Worm (Caenorhabditis elegans) whole organism, mixed stage, embryonic: ENCODE data around the gene srh-130.

Source experiments
- bed-3 ChIP-seq: fragments of 200-800 bp; sonication (Bioruptor generic); optimal IDR thresholded peaks from 3 replicates; lab custom pipeline; 2018; ENCODE audit warnings: mild to moderate bottlenecking, missing genetic modification characterization, moderate library complexity, missing compliant biosample characterization
- blmp-1 ChIP-seq: fragments of 150-350 bp; optimal IDR thresholded peaks from 2 replicates; lab custom pipeline; 2014; ENCODE audit warnings: missing biosample characterization, missing genetic modification characterization
- ceh-39 ChIP-seq: fragments of 150-350 bp; optimal IDR thresholded peaks from 2 replicates; lab custom pipeline; 2014; ENCODE audit warnings: missing biosample characterization, missing genetic modification characterization
- ceh-43 ChIP-seq: fragments of 200-800 bp; sonication (Bioruptor generic); optimal IDR thresholded peaks from 2 replicates; lab custom pipeline; 2018; ENCODE audit warnings: mild to moderate bottlenecking, missing genetic modification characterization, moderate library complexity, missing compliant biosample characterization
- ceh-83 ChIP-seq: fragments of 200-800 bp; sonication (Bioruptor generic); optimal IDR thresholded peaks from 2 replicates; lab custom pipeline; 2018; ENCODE audit warnings: mild to moderate bottlenecking, missing genetic modification characterization, missing compliant biosample characterization
- ces-1 ChIP-seq: fragments of 150-350 bp; optimal IDR thresholded peaks from 2 replicates; lab custom pipeline; 2014; ENCODE audit warnings: missing biosample characterization, missing genetic modification reagents, missing genetic modification characterization
- cnd-1 ChIP-seq: fragments of 200-800 bp; sonication (Bioruptor generic); optimal IDR thresholded peaks from 2 replicates; lab custom pipeline; 2018; ENCODE audit warnings: mild to moderate bottlenecking, missing genetic modification characterization, missing compliant biosample characterization
- drap-1 ChIP-seq: fragments of 200-800 bp; sonication (Bioruptor generic); optimal IDR thresholded peaks from 3 replicates; lab custom pipeline; 2018; ENCODE audit warnings: mild to moderate bottlenecking, missing genetic modification characterization, missing compliant biosample characterization
- flh-1 ChIP-seq: fragments of 200-800 bp; sonication (Bioruptor generic); optimal IDR thresholded peaks from 2 replicates; lab custom pipeline; 2018; ENCODE audit warnings: mild to moderate bottlenecking, missing genetic modification characterization, moderate library complexity, missing compliant biosample characterization
- hlh-1 ChIP-seq: fragments of 150-350 bp; optimal IDR thresholded peaks from 2 replicates; lab custom pipeline; 2014; ENCODE audit warnings: missing biosample characterization, missing genetic modification reagents, missing genetic modification characterization
- lin-13 ChIP-seq: fragments of 150-350 bp; optimal IDR thresholded peaks from 2 replicates; lab custom pipeline; 2014; ENCODE audit warnings: missing biosample characterization, missing genetic modification characterization
- lin-32 ChIP-seq: fragments of 200-800 bp; sonication (Bioruptor generic); optimal IDR thresholded peaks from 2 replicates; lab custom pipeline; 2018; ENCODE audit warnings: mild to moderate bottlenecking, missing genetic modification characterization, missing compliant biosample characterization
- lsy-2 ChIP-seq: fragments of 150-350 bp; optimal IDR thresholded peaks from 2 replicates; lab custom pipeline; 2014; ENCODE audit warnings: missing biosample characterization, missing genetic modification characterization
- mab-5 ChIP-seq: fragments of 150-350 bp; optimal IDR thresholded peaks from 2 replicates; lab custom pipeline; 2014; ENCODE audit warnings: missing biosample characterization, missing genetic modification characterization
- mep-1 ChIP-seq: fragments of 150-350 bp; optimal IDR thresholded peaks from 2 replicates; lab custom pipeline; 2017; ENCODE audit warnings: missing biosample characterization, missing genetic modification reagents, missing genetic modification characterization, inconsistent platforms
- nhr-12 ChIP-seq: fragments of 150-350 bp; optimal IDR thresholded peaks from 2 replicates; lab custom pipeline; 2014; ENCODE audit warnings: missing biosample characterization, missing genetic modification characterization
- nhr-2 ChIP-seq: fragments of 150-350 bp; optimal IDR thresholded peaks from 2 replicates; lab custom pipeline; 2014; ENCODE audit warnings: missing biosample characterization, missing genetic modification characterization
- nhr-237 ChIP-seq: fragments of 150-350 bp; optimal IDR thresholded peaks from 2 replicates; lab custom pipeline; 2014; ENCODE audit warnings: missing biosample characterization, missing genetic modification characterization
- nhr-28 ChIP-seq: fragments of 150-350 bp; optimal IDR thresholded peaks from 2 replicates; lab custom pipeline; 2014; ENCODE audit warnings: missing biosample characterization, missing genetic modification characterization
- pha-4 ChIP-seq: fragments of 150-350 bp; optimal IDR thresholded peaks from 2 replicates; lab custom pipeline; 2018; ENCODE audit warnings: missing biosample characterization, missing genetic modification reagents, missing genetic modification characterization
- tbx-8 ChIP-seq: fragments of 200-800 bp; sonication (Bioruptor generic); optimal IDR thresholded peaks from 2 replicates; lab custom pipeline; 2018; ENCODE audit warnings: mild to moderate bottlenecking, missing genetic modification characterization, moderate library complexity, missing compliant biosample characterization
- unc-120 ChIP-seq: sonication (generic microtip); optimal IDR thresholded peaks from 2 replicates; lab custom pipeline; 2017; ENCODE audit warnings: missing genetic modification characterization, missing compliant biosample characterization; ENCODE audit not compliant: poor library complexity, severe bottlenecking
- unc-62 ChIP-seq: fragments of 150-350 bp; optimal IDR thresholded peaks from 2 replicates; lab custom pipeline; 2014; ENCODE audit warnings: missing biosample characterization, missing genetic modification reagents, missing genetic modification characterization
- zip-8 ChIP-seq: fragments of 150-350 bp; optimal IDR thresholded peaks from 2 replicates; lab custom pipeline; 2014; ENCODE audit warnings: missing biosample characterization, missing genetic modification characterization
- ztf-11 ChIP-seq: fragments of 150-350 bp; optimal IDR thresholded peaks from 2 replicates; lab custom pipeline; 2014; ENCODE audit warnings: missing biosample characterization, missing genetic modification characterization

The srh-130 gene

ce11 chrV:5194508-5194907, 43.5 kb downstream of the srh-130 start, which contains the start of gene abu-8:
Gene abu-8, minus strand, starts transcription at chrV:5194608.
- no peak for TF ChIP-seq cnd-1 (tag; lab: Kevin White, UChicago)
- no peak for TF ChIP-seq unc-120 (tag; lab: Kevin White, UChicago)
- TF ChIP-seq lin-13 (tag; lab: Kevin White, UChicago): no peak
- no peak for TF ChIP-seq ceh-39 (tag; lab: Kevin White, UChicago)
- TF ChIP-seq lin-32 (GFP tag; lab: Kevin White, UChicago): no peak
- TF ChIP-seq nhr-2 (tag; lab: Kevin White, UChicago): no peak
- TF ChIP-seq nhr-28: no peak
- no peak for TF ChIP-seq nhr-12 (tag; lab: Kevin White, UChicago)
- no peak for TF ChIP-seq mab-5 (tag; lab: Kevin White, UChicago)
- TF ChIP-seq blmp-1 (tag; lab: Kevin White, UChicago): no peak
- no peak for TF ChIP-seq ces-1 (GFP tag; lab: Kevin White, UChicago)
- TF ChIP-seq tbx-8 (GFP tag; lab: Kevin White, UChicago): no peak
- TF ChIP-seq zip-8 (tag; lab: Kevin White, UChicago): no peak
- no peak for TF ChIP-seq unc-62 (GFP tag; lab: Kevin White, UChicago)
- TF ChIP-seq drap-1 (GFP tag; lab: Kevin White, UChicago): no peak
- no peak for TF ChIP-seq ceh-43 (GFP tag; lab: Kevin White, UChicago)

ce11 chrV:5198240-5198639, 47.3 kb downstream of the srh-130 start, which contains the start of gene Y47A7.2:
Gene Y47A7.2, minus strand, starts transcription at chrV:5198340.
- TF ChIP-seq mep-1 (tag; lab: Kevin White, UChicago) (no peak), zip-8 (tag; lab: Kevin White, UChicago) (no peak), lin-32 (GFP tag; lab: Kevin White, UChicago) (no peak), ztf-11 (tag; lab: Kevin White, UChicago) (no peak), lsy-2 (tag; lab: Kevin White, UChicago) (no peak), flh-1 (no peak), bed-3 (GFP tag; lab: Kevin White, UChicago) (no peak), hlh-1 (no peak)

ce11 chrV:5200188-5200587, 49.2 kb downstream of the srh-130 start:
- TF ChIP-seq mep-1 (tag; lab: Kevin White, UChicago) (no peak), ces-1 (GFP tag; lab: Kevin White, UChicago) (peak; percentile 99), ceh-43 (GFP tag; lab: Kevin White, UChicago) (no peak), zip-8 (tag; lab: Kevin White, UChicago) (no peak), nhr-237 (tag; lab: Kevin White, UChicago) (no peak), ceh-39 (tag; lab: Kevin White, UChicago) (no peak)

- peak; percentile 11 for TF ChIP-seq unc-62 (GFP tag; lab: Kevin White, UChicago)
- TF ChIP-seq nhr-237 (tag; lab: Kevin White, UChicago): no peak
- TF ChIP-seq flh-1: no peak
- no peak for TF ChIP-seq lin-13 (tag; lab: Kevin White, UChicago)
- no peak for TF ChIP-seq pha-4 (tag; lab: Kevin White, UChicago)
- TF ChIP-seq ceh-83 (GFP tag; lab: Kevin White, UChicago): no peak
Measured at ce11 chrV:5201706-5202105, 50.7 kb downstream of the srh-130 start.
